Fruit fly (Drosophila melanogaster) whole organism, embryonic: ENCODE results near the gene wus.

ENCODE experiments used
- CG12769 ChIP-seq: fragments of 200-800 bp; sonication (Bioruptor generic); optimal IDR thresholded peaks from 2 replicates; lab custom pipeline; 2019; ENCODE audit warnings: missing biosample characterization, mild to moderate bottlenecking, missing genetic modification characterization, moderate library complexity
- CG14860 ChIP-seq: fragments of 200-800 bp; sonication (Bioruptor generic); IDR thresholded peaks from 3 replicates; pipeline ENCODE4 v1.3.6; 2022; ENCODE audit warnings: missing biosample characterization, missing genetic modification characterization; ENCODE audit not compliant: partially characterized antibody
- CG15514 ChIP-seq: fragments of 200-800 bp; sonication (Bioruptor generic); optimal IDR thresholded peaks from 3 replicates; lab custom pipeline; 2017; ENCODE audit warnings: missing biosample characterization, missing genetic modification characterization, mild to moderate bottlenecking, moderate library complexity, missing genetic modification reagents
- CG1647 ChIP-seq: fragments of 200-800 bp; sonication (Bioruptor generic); optimal IDR thresholded peaks from 3 replicates; lab custom pipeline; 2016; ENCODE audit warnings: missing biosample characterization, missing genetic modification characterization
- CG16779 ChIP-seq: fragments of 200-800 bp; sonication (Bioruptor generic); IDR thresholded peaks from 2 replicates; pipeline ENCODE4 v1.3.6; 2022; ENCODE audit warnings: missing biosample characterization, missing genetic modification characterization
- CG34376 ChIP-seq: fragments of 200-800 bp; sonication (Bioruptor generic); optimal IDR thresholded peaks from 2 replicates; lab custom pipeline; 2018; ENCODE audit warnings: missing biosample characterization, mild to moderate bottlenecking, missing genetic modification characterization
- HLHmδ ChIP-seq: fragments of 200-800 bp; sonication (Bioruptor generic); optimal IDR thresholded peaks from 2 replicates; lab custom pipeline; 2018; ENCODE audit warnings: missing biosample characterization, mild to moderate bottlenecking, missing genetic modification characterization, moderate library complexity
- MTF-1 ChIP-seq: fragments of 200-800 bp; sonication (Bioruptor generic); optimal IDR thresholded peaks from 2 replicates; lab custom pipeline; 2018; ENCODE audit warnings: missing biosample characterization, mild to moderate bottlenecking, missing genetic modification characterization, borderline replicate concordance
- Nf-YA ChIP-seq: fragments of 200-800 bp; sonication (Bioruptor generic); IDR thresholded peaks from 2 replicates; pipeline ENCODE4 v1.3.6; 2022; ENCODE audit warnings: missing biosample characterization, missing genetic modification characterization
- bbx ChIP-seq: fragments of 200-800 bp; sonication (Bioruptor generic); IDR thresholded peaks from 2 replicates; pipeline ENCODE4 v1.3.6; 2022; ENCODE audit warnings: missing biosample characterization, missing genetic modification characterization; ENCODE audit not compliant: partially characterized antibody
- chif ChIP-seq, 2 experiments: fragments of 200-800 bp; sonication (Bioruptor generic); optimal IDR thresholded peaks; 3 replicates each; lab custom pipeline; 2016; ENCODE audit warnings: missing biosample characterization in 2 of 2, missing genetic modification characterization in 2 of 2
- jigr1 ChIP-seq: fragments of 200-800 bp; sonication (Bioruptor generic); IDR thresholded peaks from 3 replicates; pipeline ENCODE4 v1.3.6; 2022; ENCODE audit warnings: missing biosample characterization, missing genetic modification characterization
- unpg ChIP-seq: fragments of 200-800 bp; sonication (Bioruptor generic); optimal IDR thresholded peaks from 3 replicates; lab custom pipeline; 2018; ENCODE audit warnings: missing biosample characterization, mild to moderate bottlenecking, missing genetic modification characterization, moderate library complexity

dm6 chrX:16897087-16897486 lies 43.6 kb downstream of the wus start, which contains the start of gene CG33252:
- TF ChIP-seq unpg (no peak), chif (GFP tag; optimal IDR thresholded peaks at IDR 0.05; lab: Kevin White, UChicago) (no peak), MTF-1 (GFP tag; lab: Kevin White, UChicago) (no peak), CG15514 (GFP tag; lab: Kevin White, UChicago) (no peak), CG14860 (GFP tag; lab: Robert Waterston, UW) (no peak), Nf-YA (no peak), bbx (GFP tag; lab: Robert Waterston, UW) (no peak), CG34376 (GFP tag; lab: Kevin White, UChicago) (no peak), CG12769 (tag; lab: Kevin White, UChicago) (no peak), HLHmδ (GFP tag; lab: Kevin White, UChicago) (no peak), jigr1 (GFP tag; lab: Robert Waterston, UW) (no peak), CG16779 (GFP tag; lab: Robert Waterston, UW) (no peak), CG1647 (GFP tag; lab: Kevin White, UChicago) (no peak)
